Worm (Caenorhabditis elegans): ENCODE results near the gene Y116A8C.23.

Y116A8C.23 gene

ce11 chrIV:17087384-17088099 is 34.2 kb downstream of the Y116A8C.23 start, which contains the start of the genes snx-13 and snr-1 (continued):
- TF ChIP-seq unc-30 (tag; optimal IDR thresholded peaks at IDR 0.05): no peak
- TF ChIP-seq ama-1 (optimal IDR thresholded peaks at IDR 0.05): no peak
- no peak for TF ChIP-seq Y116A8C.19 (tag; optimal IDR thresholded peaks at IDR 0.05; ENCODE audit: borderline replicate concordance)
- peak; percentile 81 for TF ChIP-seq ceh-63 (GFP tag; optimal IDR thresholded peaks at IDR 0.05)
- peak; percentile 81 for TF ChIP-seq nhr-20 (tag; optimal IDR thresholded peaks at IDR 0.05)

ce11 chrIV:17088849-17089248 is 35.5 kb downstream of the Y116A8C.23 start, which contains the start of gene Y116A8C.43:
Gene Y116A8C.43, plus strand, starts transcription at chrIV:17088851.
- TF ChIP-seq efl-1 (optimal IDR thresholded peaks at IDR 0.05) (no peak), efl-1 (GFP tag; optimal IDR thresholded peaks at IDR 0.05 in 1 of 2) (peak in 1 of 2 experiments; percentile 31), unc-62 (GFP tag; optimal IDR thresholded peaks at IDR 0.05) (no peak), ceh-63 (GFP tag; optimal IDR thresholded peaks at IDR 0.05) (no peak), nhr-76 (tag; optimal IDR thresholded peaks at IDR 0.05) (no peak), nhr-90 (tag; optimal IDR thresholded peaks at IDR 0.05; ENCODE audit: poor library complexity) (peak; percentile 9), ztf-4 (tag; optimal IDR thresholded peaks at IDR 0.05) (peak; percentile 0)

- no peak for TF ChIP-seq ces-1 (GFP tag; optimal IDR thresholded peaks at IDR 0.05)
- no peak for TF ChIP-seq sox-4 (tag; optimal IDR thresholded peaks at IDR 0.05)
- no peak for TF ChIP-seq xbp-1 (tag; optimal IDR thresholded peaks at IDR 0.05)
- no peak for TF ChIP-seq efl-1 (optimal IDR thresholded peaks at IDR 0.05)
- peak in 1 of 2 experiments; percentile 89 for TF ChIP-seq efl-1 (GFP tag; optimal IDR thresholded peaks at IDR 0.05 in 1 of 2)
- TF ChIP-seq dsc-1 (tag; optimal IDR thresholded peaks at IDR 0.05): no peak
- peak in 1 of 2 experiments; percentile 24 for TF ChIP-seq lin-35 (GFP tag; optimal IDR thresholded peaks at IDR 0.05)
- peak; percentile 2 for TF ChIP-seq mep-1 (tag; optimal IDR thresholded peaks at IDR 0.05)
These were observed 40.3 kb downstream of the Y116A8C.23 start, which contains the start of gene Y116A8C.29 for ce11 chrIV:17093701-17094100. Gene Y116A8C.29, plus strand, starts transcription at chrIV:17094028.

ce11 chrIV:17096168-17096567 is 42.8 kb downstream of the Y116A8C.23 start, which contains the start of gene Y116A8C.27:
Gene Y116A8C.27, minus strand, starts transcription at chrIV:17096268.
- TF ChIP-seq unc-86 (tag; optimal IDR thresholded peaks at IDR 0.05) (no peak), jun-1 (tag; optimal IDR thresholded peaks at IDR 0.05) (no peak), blmp-1 (tag; optimal IDR thresholded peaks at IDR 0.05) (no peak), ceh-82 (tag; optimal IDR thresholded peaks at IDR 0.05) (no peak), hlh-17 (GFP tag; optimal IDR thresholded peaks at IDR 0.05; ENCODE audit: borderline replicate concordance) (no peak)

ce11 chrIV:17099113-17099512 is 45.8 kb downstream of the Y116A8C.23 start:
- TF ChIP-seq unc-62 (GFP tag; optimal IDR thresholded peaks at IDR 0.05) (no peak), nhr-85 (tag) (peak; percentile 14), efl-1 (optimal IDR thresholded peaks at IDR 0.05) (no peak), efl-1 (GFP tag; optimal IDR thresholded peaks at IDR 0.05 in 1 of 2) (peak in 1 of 2 experiments; percentile 43)

ce11 chrIV:17100148-17100547 is 46.8 kb downstream of the Y116A8C.23 start, which contains the start of gene bca-2:
Gene bca-2, minus strand, starts transcription at chrIV:17100248.
- TF ChIP-seq ceh-88 (GFP tag; IDR thresholded peaks at IDR 0.05) (no peak), C34B4.2 (tag; optimal IDR thresholded peaks at IDR 0.05) (no peak), F16B12.6 (tag; optimal IDR thresholded peaks at IDR 0.05) (no peak), mep-1 (tag; optimal IDR thresholded peaks at IDR 0.05) (no peak), skn-1 (tag; optimal IDR thresholded peaks at IDR 0.05) (no peak), nhr-47 (tag; optimal IDR thresholded peaks at IDR 0.05) (no peak), fkh-8 (tag; optimal IDR thresholded peaks at IDR 0.05) (no peak), nhr-28 (tag; optimal IDR thresholded peaks at IDR 0.05) (no peak), isw-1 (GFP tag; IDR thresholded peaks at IDR 0.05) (no peak)

All from whole organism, L1 larva.